Fruit fly (Drosophila melanogaster) whole organism, embryonic: ENCODE measurements around the gene Mettl2.

Experiments
- Atf6 ChIP-seq: fragments of 200-800 bp; sonication (Bioruptor generic); IDR thresholded peaks from 2 replicates; pipeline ENCODE4 v1.3.6; 2022; ENCODE audit warnings: missing biosample characterization, missing genetic modification characterization
- Bgb ChIP-seq: fragments of 200-800 bp; sonication (Bioruptor generic); IDR thresholded peaks from 2 replicates; pipeline ENCODE4 v1.3.6; 2022; ENCODE audit warnings: missing biosample characterization, missing genetic modification characterization; ENCODE audit not compliant: partially characterized antibody
- CG10543 ChIP-seq: fragments of 200-800 bp; sonication (Bioruptor generic); optimal IDR thresholded peaks from 3 replicates; lab custom pipeline; 2017; ENCODE audit warnings: missing biosample characterization, mild to moderate bottlenecking, missing genetic modification characterization, moderate library complexity
- CG12769 ChIP-seq: fragments of 200-800 bp; sonication (Bioruptor generic); optimal IDR thresholded peaks from 2 replicates; lab custom pipeline; 2019; ENCODE audit warnings: missing biosample characterization, mild to moderate bottlenecking, missing genetic modification characterization, moderate library complexity
- CG13287 ChIP-seq: fragments of 200-800 bp; sonication (Bioruptor generic); IDR thresholded peaks from 2 replicates; pipeline ENCODE4 v1.3.6; 2022; ENCODE audit warnings: missing biosample characterization, missing genetic modification characterization; ENCODE audit not compliant: partially characterized antibody
- CG13894 ChIP-seq: fragments of 200-800 bp; sonication (Bioruptor generic); optimal IDR thresholded peaks from 3 replicates; lab custom pipeline; 2018; ENCODE audit warnings: missing biosample characterization, mild to moderate bottlenecking, missing genetic modification characterization, moderate library complexity
- CG15514 ChIP-seq: fragments of 200-800 bp; sonication (Bioruptor generic); optimal IDR thresholded peaks from 3 replicates; lab custom pipeline; 2017; ENCODE audit warnings: missing biosample characterization, missing genetic modification characterization, mild to moderate bottlenecking, moderate library complexity, missing genetic modification reagents
- CG18599 ChIP-seq: fragments of 200-800 bp; sonication (Bioruptor generic); optimal IDR thresholded peaks from 3 replicates; lab custom pipeline; 2017; ENCODE audit warnings: missing biosample characterization, missing genetic modification characterization, mild to moderate bottlenecking, moderate library complexity, missing genetic modification reagents
- CG31441 ChIP-seq: fragments of 200-800 bp; sonication (Bioruptor generic); IDR thresholded peaks from 2 replicates; pipeline ENCODE4 v1.3.6; 2022; ENCODE audit warnings: missing biosample characterization, missing genetic modification characterization
- CG32767 ChIP-seq: fragments of 200-800 bp; sonication (Bioruptor generic); IDR thresholded peaks from 2 replicates; pipeline ENCODE4 v1.3.6; 2022; ENCODE audit warnings: missing biosample characterization, missing genetic modification characterization
- CG9437 ChIP-seq: fragments of 200-800 bp; sonication (Bioruptor generic); optimal IDR thresholded peaks from 2 replicates; lab custom pipeline; 2018; ENCODE audit warnings: missing biosample characterization, mild to moderate bottlenecking, missing genetic modification characterization
- CrebB ChIP-seq: fragments of 200-800 bp; sonication (Bioruptor generic); optimal IDR thresholded peaks from 3 replicates; lab custom pipeline; 2018; ENCODE audit warnings: missing biosample characterization, mild to moderate bottlenecking, missing genetic modification characterization
- Dbx ChIP-seq: fragments of 200-800 bp; sonication (Bioruptor generic); IDR thresholded peaks from 3 replicates; pipeline ENCODE4 v1.3.6; 2022; ENCODE audit warnings: missing biosample characterization, missing genetic modification characterization
- Deaf1 ChIP-seq: fragments of 200-800 bp; optimal IDR thresholded peaks from 3 replicates; lab custom pipeline; 2019; ENCODE audit warnings: missing biosample characterization, mild to moderate bottlenecking, missing genetic modification characterization, moderate library complexity
- E2f2 ChIP-seq: fragments of 200-800 bp; sonication (Bioruptor generic); IDR thresholded peaks from 2 replicates; pipeline ENCODE4 v1.3.6; 2022; ENCODE audit warnings: missing biosample characterization, missing genetic modification characterization
- ERR ChIP-seq: fragments of 200-800 bp; sonication (Bioruptor generic); optimal IDR thresholded peaks from 2 replicates; lab custom pipeline; 2016; ENCODE audit warnings: missing biosample characterization, missing genetic modification characterization
- Jarid2 ChIP-seq: fragments of 200-800 bp; sonication (Bioruptor generic); optimal IDR thresholded peaks from 3 replicates; lab custom pipeline; 2017; ENCODE audit warnings: mild to moderate bottlenecking, missing biosample characterization, missing genetic modification reagents, missing genetic modification characterization
- MBD-R2 ChIP-seq: fragments of 200-800 bp; sonication (Bioruptor generic); IDR thresholded peaks from 2 replicates; pipeline ENCODE4 v1.3.6; 2022; ENCODE audit warnings: missing biosample characterization, missing genetic modification characterization
- Med ChIP-seq: fragments of 200-800 bp; sonication (Bioruptor generic); peaks from one replicate; lab custom pipeline; 2016; ENCODE audit warnings: missing biosample characterization, missing genetic modification characterization, mild to moderate bottlenecking, inconsistent platforms, moderate library complexity
- Mrtf ChIP-seq: fragments of 200-800 bp; sonication (Bioruptor generic); IDR thresholded peaks from 3 replicates; pipeline ENCODE4 v1.3.6; 2022; ENCODE audit warnings: missing biosample characterization, missing genetic modification characterization
- NFAT ChIP-seq: fragments of 200-800 bp; sonication (Bioruptor generic); IDR thresholded peaks from 2 replicates; pipeline ENCODE4 v1.3.6; 2022; ENCODE audit warnings: missing biosample characterization, missing genetic modification characterization
- Nf-YC ChIP-seq: fragments of 200-800 bp; optimal IDR thresholded peaks from 3 replicates; lab custom pipeline; 2019; ENCODE audit warnings: missing biosample characterization, mild to moderate bottlenecking, missing genetic modification characterization, moderate library complexity
- Tbp ChIP-seq: fragments of >200 bp; optimal IDR thresholded peaks from 2 replicates; lab custom pipeline; 2018; ENCODE audit warnings: missing biosample characterization, missing genetic modification characterization
- Trl ChIP-seq, 3 experiments: fragments of >200 bp in 2 of 3; fragments of 200-800 bp in 1 of 3; sonication (Bioruptor generic) in 1 of 3; optimal IDR thresholded peaks; 2 replicates in 1 of 3; 3 replicates in 2 of 3; lab custom pipeline; 2016 to 2017; ENCODE audit warnings: missing biosample characterization in 1 of 3, missing genetic modification characterization in 1 of 3
- amos ChIP-seq: fragments of 200-800 bp; sonication (Bioruptor generic); IDR thresholded peaks from 2 replicates; pipeline ENCODE4 v1.3.6; 2022; ENCODE audit warnings: missing biosample characterization, missing genetic modification characterization; ENCODE audit not compliant: partially characterized antibody
- bbx ChIP-seq: fragments of 200-800 bp; sonication (Bioruptor generic); IDR thresholded peaks from 2 replicates; pipeline ENCODE4 v1.3.6; 2022; ENCODE audit warnings: missing biosample characterization, missing genetic modification characterization; ENCODE audit not compliant: partially characterized antibody
- crol ChIP-seq: fragments of 200-800 bp; sonication (Bioruptor generic); IDR thresholded peaks from 2 replicates; pipeline ENCODE4 v1.3.6; 2022; ENCODE audit warnings: missing biosample characterization, missing genetic modification characterization
- disco-r ChIP-seq: fragments of 200-800 bp; sonication (Bioruptor generic); optimal IDR thresholded peaks from 2 replicates; lab custom pipeline; 2016; ENCODE audit warnings: missing biosample characterization, missing genetic modification characterization
- dmrt11E ChIP-seq: fragments of 200-800 bp; sonication (Bioruptor generic); optimal IDR thresholded peaks from 3 replicates; lab custom pipeline; 2018; ENCODE audit warnings: missing biosample characterization, mild to moderate bottlenecking, missing genetic modification characterization, moderate library complexity
- fd96Cb ChIP-seq: fragments of 200-800 bp; sonication (Bioruptor generic); optimal IDR thresholded peaks from 2 replicates; lab custom pipeline; 2018; ENCODE audit warnings: missing biosample characterization, mild to moderate bottlenecking, missing genetic modification characterization, moderate library complexity
- nerfin-1 ChIP-seq: fragments of 200-800 bp; sonication (Bioruptor generic); optimal IDR thresholded peaks from 3 replicates; lab custom pipeline; 2019; ENCODE audit warnings: missing biosample characterization, mild to moderate bottlenecking, missing genetic modification characterization, moderate library complexity
- onecut ChIP-seq: fragments of 200-800 bp; sonication (Bioruptor generic); IDR thresholded peaks from 2 replicates; pipeline ENCODE4 v1.3.6; 2022; ENCODE audit warnings: missing biosample characterization, missing genetic modification characterization
- pfk ChIP-seq: fragments of 200-800 bp; sonication (Bioruptor generic); optimal IDR thresholded peaks from 2 replicates; lab custom pipeline; 2018; ENCODE audit warnings: missing biosample characterization, mild to moderate bottlenecking, missing genetic modification characterization, moderate library complexity
- pros ChIP-seq: fragments of 200-800 bp; sonication (Bioruptor generic); optimal IDR thresholded peaks from 3 replicates; lab custom pipeline; 2019; ENCODE audit warnings: missing biosample characterization, mild to moderate bottlenecking, missing genetic modification characterization, moderate library complexity
- pzg ChIP-seq: fragments of 200-800 bp; sonication (Bioruptor generic); optimal IDR thresholded peaks from 3 replicates; lab custom pipeline; 2018; ENCODE audit warnings: missing biosample characterization, mild to moderate bottlenecking, missing genetic modification characterization, moderate library complexity
- scrt ChIP-seq: fragments of 200-800 bp; sonication (Bioruptor generic); optimal IDR thresholded peaks from 2 replicates; lab custom pipeline; 2018; ENCODE audit warnings: missing biosample characterization, mild to moderate bottlenecking, missing genetic modification characterization, moderate library complexity
- sd ChIP-seq: fragments of 200-800 bp; sonication (Bioruptor generic); optimal IDR thresholded peaks from 3 replicates; lab custom pipeline; 2018; ENCODE audit warnings: missing biosample characterization, mild to moderate bottlenecking, missing genetic modification characterization, moderate library complexity
- seq ChIP-seq: fragments of 200-800 bp; sonication (Bioruptor generic); IDR thresholded peaks from 2 replicates; pipeline ENCODE4 v1.3.6; 2022; ENCODE audit warnings: missing biosample characterization, missing genetic modification characterization
- sug ChIP-seq: fragments of 200-800 bp; optimal IDR thresholded peaks from 2 replicates; lab custom pipeline; 2019; ENCODE audit warnings: missing biosample characterization, mild to moderate bottlenecking, missing genetic modification characterization, moderate library complexity
- unc-4 ChIP-seq: fragments of 200-800 bp; sonication (Bioruptor generic); IDR thresholded peaks from 2 replicates; pipeline ENCODE4 v1.3.6; 2022; ENCODE audit warnings: missing biosample characterization, missing genetic modification characterization; ENCODE audit not compliant: partially characterized antibody
- z ChIP-seq: fragments of 200-800 bp; sonication (Bioruptor generic); IDR thresholded peaks from 3 replicates; pipeline ENCODE4 v1.3.6; 2022; ENCODE audit warnings: missing biosample characterization, missing genetic modification characterization

Mettl2 gene

DNA sequence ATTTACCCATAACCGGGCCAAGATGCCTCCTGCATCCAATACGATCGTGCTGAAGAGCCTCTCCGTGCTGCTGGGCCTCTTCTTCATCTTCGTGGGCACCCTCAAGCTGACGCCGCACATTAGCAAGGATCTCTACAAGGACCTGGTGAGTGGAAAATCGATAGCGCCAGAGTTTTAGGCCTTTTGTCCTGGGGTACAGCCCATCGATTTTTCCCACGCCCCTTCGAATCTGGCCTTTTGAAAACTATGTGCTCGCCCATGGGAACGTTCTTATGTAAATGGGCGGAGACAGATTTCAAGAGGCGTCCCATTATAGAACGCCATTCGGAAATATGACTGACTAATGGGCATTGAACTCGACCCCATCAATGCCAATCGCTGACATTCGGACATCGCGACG lies 10.3 kb upstream of the Mettl2 start (continued):
- TF ChIP-seq Bgb (GFP tag; lab: Robert Waterston, UW), result 0 out of 2 replicates have a peak, but pooled peaks have one; percentile 27
- no peak for TF ChIP-seq Mrtf

- TF ChIP-seq Nf-YC, result peak; percentile 3
- peak; percentile 91 for TF ChIP-seq Deaf1 (tag; lab: Kevin White, UChicago)
- TF ChIP-seq z, result 0 out of 3 replicates have a peak, but pooled peaks have one; percentile 46
- TF ChIP-seq onecut, result peak; percentile 99
- no peak for TF ChIP-seq disco-r (GFP tag; lab: Kevin White, UChicago)
- peak; percentile 94 for TF ChIP-seq pros (GFP tag; lab: Kevin White, UChicago)
- no peak for TF ChIP-seq fd96Cb (tag; lab: Kevin White, UChicago)
- TF ChIP-seq bbx (GFP tag; lab: Robert Waterston, UW), result peak; percentile 21; the same call in 1 of the 2 replicates
- TF ChIP-seq pfk (GFP tag; lab: Kevin White, UChicago), result peak; percentile 30
- TF ChIP-seq unc-4 (GFP tag; lab: Robert Waterston, UW), result peak; percentile 43; the same call in 1 of the 2 replicates
- no peak; the same call in 1 of the 2 replicates for TF ChIP-seq amos (GFP tag; lab: Robert Waterston, UW)
- TF ChIP-seq dmrt11E (tag; lab: Kevin White, UChicago), result no peak
- TF ChIP-seq Trl (optimal IDR thresholded peaks at IDR 0.05; lab: Kevin White, UChicago), result peak; percentile 59 to 62
- TF ChIP-seq Trl (GFP tag; optimal IDR thresholded peaks at IDR 0.05; lab: Kevin White, UChicago), result no peak
- 0 out of 2 replicates have a peak, but pooled peaks have one; percentile 29 for TF ChIP-seq CG32767 (GFP tag; lab: Robert Waterston, UW)
- TF ChIP-seq nerfin-1 (tag; lab: Kevin White, UChicago), result peak; percentile 31
- TF ChIP-seq crol (GFP tag; lab: Robert Waterston, UW), result peak; percentile 78
- TF ChIP-seq Jarid2 (GFP tag; lab: Kevin White, UChicago), result peak; percentile 34
- TF ChIP-seq sd, result peak; percentile 49
- TF ChIP-seq Dbx (GFP tag; lab: Robert Waterston, UW), result 0 out of 3 replicates have a peak, but pooled peaks have one; percentile 34
- peak; percentile 59 for TF ChIP-seq Med (GFP tag; lab: Kevin White, UChicago)
- TF ChIP-seq CG15514 (GFP tag; lab: Kevin White, UChicago), result peak; percentile 27
- TF ChIP-seq CG13894, result peak; percentile 61
- peak; percentile 3 for TF ChIP-seq pzg (GFP tag; lab: Kevin White, UChicago)
- TF ChIP-seq CG10543 (GFP tag; lab: Kevin White, UChicago), result peak; percentile 72
- peak; percentile 25 for TF ChIP-seq CG12769 (tag; lab: Kevin White, UChicago)
- peak; percentile 59 for TF ChIP-seq sug
- TF ChIP-seq CG18599 (GFP tag; lab: Kevin White, UChicago), result peak; percentile 20
- no peak for TF ChIP-seq CG9437
- TF ChIP-seq Atf6 (GFP tag; lab: Robert Waterston, UW), result no peak
- TF ChIP-seq seq (GFP tag; lab: Robert Waterston, UW), result peak; percentile 85
- TF ChIP-seq CG31441 (GFP tag; lab: Robert Waterston, UW), result no peak
- no peak for TF ChIP-seq CrebB
- TF ChIP-seq NFAT, result 0 out of 2 replicates have a peak, but pooled peaks have one; percentile 2
- no peak for TF ChIP-seq Tbp
- TF ChIP-seq MBD-R2, result peak; percentile 42
- 0 out of 2 replicates have a peak, but pooled peaks have one; percentile 11 for TF ChIP-seq E2f2 (GFP tag; lab: Robert Waterston, UW)
- no peak for TF ChIP-seq ERR (GFP tag; lab: Kevin White, UChicago)
- peak; percentile 13; the same call in 1 of the 2 replicates for TF ChIP-seq CG13287 (GFP tag; lab: Robert Waterston, UW)
- TF ChIP-seq scrt (GFP tag; lab: Kevin White, UChicago), result peak; percentile 4
Observed at dm6 chr3L:1648690-1649355, 9.8 kb upstream of the Mettl2 start, which contains the start of gene CG13920. CG13920 (plus strand) TSS chr3L:1648944.
